Fruit fly (Drosophila melanogaster): ENCODE results near the gene HDAC11.

The HDAC11 gene

dm6 chr3R:24888418-24888817 lies 32.4 kb upstream of the HDAC11 start:
- TF ChIP-seq Blimp-1 (GFP tag; optimal IDR thresholded peaks at IDR 0.05) (peak; percentile 56), row (GFP tag; IDR thresholded peaks at IDR 0.05) (no peak), CG8281 (tag; optimal IDR thresholded peaks at IDR 0.05) (peak; percentile 82)

dm6 chr3R:24886470-24886869 lies 30.4 kb upstream of the HDAC11 start:
- TF ChIP-seq ase (GFP tag; IDR thresholded peaks at IDR 0.05), result no peak
- TF ChIP-seq fd96Cb (tag; optimal IDR thresholded peaks at IDR 0.05), result peak; percentile 7
- TF ChIP-seq Drgx (GFP tag; IDR thresholded peaks at IDR 0.05), result peak; percentile 47
- no peak for TF ChIP-seq dan (GFP tag; IDR thresholded peaks at IDR 0.05)
- no peak for TF ChIP-seq grn (GFP tag; optimal IDR thresholded peaks at IDR 0.05)
- TF ChIP-seq CG12219 (GFP tag; optimal IDR thresholded peaks at IDR 0.05), result no peak
- TF ChIP-seq chm (GFP tag; IDR thresholded peaks at IDR 0.05), result no peak
- no peak for TF ChIP-seq Hr3 (GFP tag; optimal IDR thresholded peaks at IDR 0.05)
- TF ChIP-seq bsh (GFP tag; optimal IDR thresholded peaks at IDR 0.05), result peak in 1 of 2 experiments; percentile 26
- no peak for TF ChIP-seq sens-2 (GFP tag; IDR thresholded peaks at IDR 0.05)
- TF ChIP-seq CG9932 (GFP tag; IDR thresholded peaks at IDR 0.05), result no peak
- no peak for TF ChIP-seq CG11695 (GFP tag; IDR thresholded peaks at IDR 0.05)
- no peak for TF ChIP-seq prd (optimal IDR thresholded peaks at IDR 0.05)
- TF ChIP-seq prd (GFP tag; IDR thresholded peaks at IDR 0.05), result no peak
- no peak for TF ChIP-seq CG3163 (GFP tag; optimal IDR thresholded peaks at IDR 0.05)
- peak; percentile 31 for TF ChIP-seq Blimp-1 (GFP tag; optimal IDR thresholded peaks at IDR 0.05)
- TF ChIP-seq en (GFP tag; optimal IDR thresholded peaks at IDR 0.05), result no peak
- no peak for TF ChIP-seq Opbp (GFP tag; IDR thresholded peaks at IDR 0.05; ENCODE audit: partially characterized antibody)
- no peak for TF ChIP-seq BtbVII (GFP tag; optimal IDR thresholded peaks at IDR 0.05)
- TF ChIP-seq zfh1 (GFP tag; IDR thresholded peaks at IDR 0.05), result 0 out of 3 replicates have a peak, but pooled peaks have one; percentile 8
- TF ChIP-seq CG10321 (GFP tag; IDR thresholded peaks at IDR 0.05), result no peak
- TF ChIP-seq Mad (GFP tag; optimal IDR thresholded peaks at IDR 0.05), result no peak
- TF ChIP-seq unpg (GFP tag; optimal IDR thresholded peaks at IDR 0.05), result no peak
- TF ChIP-seq CG12236 (GFP tag; optimal IDR thresholded peaks at IDR 0.05), result no peak
- no peak for TF ChIP-seq ham (GFP tag; IDR thresholded peaks at IDR 0.05)
- no peak for TF ChIP-seq CG18262 (tag; optimal IDR thresholded peaks at IDR 0.05)
- TF ChIP-seq cg (GFP tag; optimal IDR thresholded peaks at IDR 0.05), result no peak
- TF ChIP-seq CG10462 (GFP tag; optimal IDR thresholded peaks at IDR 0.05), result no peak
- no peak for TF ChIP-seq zen (tag; optimal IDR thresholded peaks at IDR 0.05)
- TF ChIP-seq sima (GFP tag; optimal IDR thresholded peaks at IDR 0.05), result no peak
- TF ChIP-seq CG12744 (GFP tag; optimal IDR thresholded peaks at IDR 0.05), result no peak
- TF ChIP-seq eyg (GFP tag; optimal IDR thresholded peaks at IDR 0.05), result no peak
- TF ChIP-seq BEAF-32 (GFP tag; optimal IDR thresholded peaks at IDR 0.05), result no peak
- peak; percentile 50 for TF ChIP-seq CG17359 (tag; optimal IDR thresholded peaks at IDR 0.05)
- peak; percentile 54 for TF ChIP-seq sens (GFP tag)
- no peak for TF ChIP-seq ems (GFP tag; optimal IDR thresholded peaks at IDR 0.05)
- TF ChIP-seq Fer2 (tag; optimal IDR thresholded peaks at IDR 0.05), result no peak
- TF ChIP-seq bigmax (GFP tag; optimal IDR thresholded peaks at IDR 0.05), result no peak
- peak; percentile 19; the same call in 1 of the 2 replicates for TF ChIP-seq lmd (GFP tag; IDR thresholded peaks at IDR 0.05)
- TF ChIP-seq CG6689 (GFP tag; IDR thresholded peaks at IDR 0.05), result peak; percentile 17; the same call in 1 of the 2 replicates
- TF ChIP-seq run (tag; optimal IDR thresholded peaks at IDR 0.05), result no peak
- peak; percentile 57 for TF ChIP-seq dmrt99B (tag; optimal IDR thresholded peaks at IDR 0.05)
- no peak for TF ChIP-seq MTF-1 (GFP tag; optimal IDR thresholded peaks at IDR 0.05; ENCODE audit: borderline replicate concordance)
- TF ChIP-seq CG3065 (GFP tag; optimal IDR thresholded peaks at IDR 0.05), result no peak
- TF ChIP-seq CG10979 (tag; optimal IDR thresholded peaks at IDR 0.05), result peak; percentile 17
- no peak for TF ChIP-seq tup (GFP tag; optimal IDR thresholded peaks at IDR 0.05)
- no peak for TF ChIP-seq CG12659 (GFP tag; optimal IDR thresholded peaks at IDR 0.05)
- peak; percentile 16 for TF ChIP-seq az2 (GFP tag; optimal IDR thresholded peaks at IDR 0.05)
